Worm (Caenorhabditis elegans): ENCODE measurements around the gene Y48G9A.9.

Gene Y48G9A.9

DNA sequence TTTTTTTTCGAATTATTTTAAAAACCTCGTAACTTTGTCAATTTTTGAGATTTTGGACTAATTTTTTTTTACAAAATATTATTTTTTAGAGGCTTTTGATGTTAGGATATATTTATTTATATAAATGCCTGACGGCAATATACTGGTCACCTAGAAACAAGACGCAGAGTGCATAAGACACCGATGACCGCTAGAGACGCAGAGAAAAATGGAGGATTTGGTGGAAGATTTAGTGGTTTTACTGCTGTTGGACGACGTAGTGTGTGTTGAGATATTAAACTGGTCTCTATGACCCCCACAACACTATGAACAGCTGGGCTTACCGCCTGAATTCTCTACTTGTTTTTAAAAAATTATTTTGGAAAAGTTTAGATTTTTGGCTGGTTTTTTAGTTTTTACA is 39.5 kb downstream of the Y48G9A.9 start:
- no peak for TF ChIP-seq ceh-36 (tag; optimal IDR thresholded peaks at IDR 0.05)
- TF ChIP-seq hmbx-1 (tag; optimal IDR thresholded peaks at IDR 0.05): no peak
- TF ChIP-seq flt-1 (GFP tag; IDR thresholded peaks at IDR 0.05): no peak
- no peak for TF ChIP-seq F13C5.2 (tag; optimal IDR thresholded peaks at IDR 0.05)
- TF ChIP-seq tbx-37 (GFP tag; conservative IDR thresholded peaks at IDR 0.05): no peak
- no peak for TF ChIP-seq B0310.2 (tag; optimal IDR thresholded peaks at IDR 0.05)
- TF ChIP-seq scrt-1 (GFP tag; IDR thresholded peaks at IDR 0.05): no peak
- TF ChIP-seq tbx-11 (GFP tag; IDR thresholded peaks at IDR 0.05): no peak
- TF ChIP-seq hmg-4 (GFP tag; optimal IDR thresholded peaks at IDR 0.05): no peak
- TF ChIP-seq aly-1 (tag; optimal IDR thresholded peaks at IDR 0.05): no peak
- TF ChIP-seq pes-1 (GFP tag; IDR thresholded peaks at IDR 0.05): no peak
- TF ChIP-seq sea-1 (GFP tag; conservative IDR thresholded peaks at IDR 0.05): no peak

DNA sequence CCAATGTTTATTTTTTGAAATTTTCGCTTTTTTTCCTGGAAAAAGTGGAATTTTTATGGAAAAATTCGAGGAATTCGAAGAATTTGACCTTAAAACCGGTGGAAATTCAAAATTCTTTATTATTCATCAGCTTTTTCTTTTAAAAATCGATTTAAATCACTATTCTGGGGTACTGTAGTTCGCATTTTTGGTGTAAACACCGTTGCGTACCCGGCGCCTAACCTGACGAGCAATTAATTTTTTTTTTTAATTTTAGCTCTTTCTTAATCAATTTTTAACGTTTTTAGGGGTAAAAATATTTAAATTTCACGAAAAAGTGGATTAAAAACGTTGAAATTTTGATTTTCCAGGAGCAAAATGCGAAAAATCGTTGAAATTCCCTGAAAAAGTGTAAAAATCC is 41.4 kb downstream of the Y48G9A.9 start:
- TF ChIP-seq flt-1 (GFP tag; IDR thresholded peaks at IDR 0.05) (no peak), aly-1 (tag; optimal IDR thresholded peaks at IDR 0.05) (no peak), pes-1 (GFP tag; IDR thresholded peaks at IDR 0.05) (no peak), hmg-4 (GFP tag; optimal IDR thresholded peaks at IDR 0.05) (no peak), tbx-37 (GFP tag; conservative IDR thresholded peaks at IDR 0.05) (no peak), ama-1 (optimal IDR thresholded peaks at IDR 0.05) (no peak)

- TF ChIP-seq aly-1 (tag; optimal IDR thresholded peaks at IDR 0.05) (no peak), ceh-36 (tag; optimal IDR thresholded peaks at IDR 0.05) (no peak), ets-7 (tag; optimal IDR thresholded peaks at IDR 0.05) (no peak), hmg-4 (GFP tag; optimal IDR thresholded peaks at IDR 0.05) (no peak), sea-1 (GFP tag; conservative IDR thresholded peaks at IDR 0.05) (no peak), tbx-11 (GFP tag; IDR thresholded peaks at IDR 0.05) (no peak), ceh-13 (GFP tag; optimal IDR thresholded peaks at IDR 0.05) (no peak), B0310.2 (tag; optimal IDR thresholded peaks at IDR 0.05) (no peak), ama-1 (optimal IDR thresholded peaks at IDR 0.05) (no peak), pes-1 (GFP tag; IDR thresholded peaks at IDR 0.05) (no peak), tra-4 (tag; optimal IDR thresholded peaks at IDR 0.05) (no peak), hnd-1 (tag; optimal IDR thresholded peaks at IDR 0.05) (no peak), F13C5.2 (tag; optimal IDR thresholded peaks at IDR 0.05) (no peak), scrt-1 (GFP tag; IDR thresholded peaks at IDR 0.05) (no peak), hmbx-1 (tag; optimal IDR thresholded peaks at IDR 0.05) (no peak), flt-1 (GFP tag; IDR thresholded peaks at IDR 0.05) (no peak), tbx-37 (GFP tag; conservative IDR thresholded peaks at IDR 0.05) (no peak)
Measured at ce11 chrIII:2137490-2137889, 45.0 kb downstream of the Y48G9A.9 start.
